Fruit fly (Drosophila melanogaster): ENCODE results near the gene Acbp1.

Gene Acbp1

DNA sequence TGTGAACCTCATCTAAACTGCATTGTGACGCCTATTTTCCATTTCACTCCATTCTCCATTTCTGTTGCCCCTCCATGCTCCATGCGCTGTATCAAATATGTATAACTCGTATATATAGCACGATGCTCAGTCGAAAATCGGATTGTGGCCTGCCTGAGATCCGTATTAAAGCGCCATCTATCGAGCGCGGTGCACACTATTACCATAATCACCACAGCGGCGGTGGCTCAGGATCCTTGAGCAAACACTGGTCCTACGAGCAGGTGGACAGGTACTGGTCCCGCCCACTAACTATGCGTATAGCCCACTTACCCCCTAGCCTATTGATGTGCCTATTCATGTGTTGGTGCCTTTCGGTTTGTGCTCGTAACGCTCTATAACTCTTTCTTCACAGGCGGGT is 22.8 kb upstream of the Acbp1 start (continued):
- no peak for TF ChIP-seq CG7963 (GFP tag; IDR thresholded peaks at IDR 0.05; ENCODE audit: partially characterized antibody)
- no peak for TF ChIP-seq CG16863 (GFP tag; optimal IDR thresholded peaks at IDR 0.05)
- TF ChIP-seq fd96Cb (tag; optimal IDR thresholded peaks at IDR 0.05): no peak
- no peak for TF ChIP-seq NK7.1 (GFP tag; optimal IDR thresholded peaks at IDR 0.05)

DNA sequence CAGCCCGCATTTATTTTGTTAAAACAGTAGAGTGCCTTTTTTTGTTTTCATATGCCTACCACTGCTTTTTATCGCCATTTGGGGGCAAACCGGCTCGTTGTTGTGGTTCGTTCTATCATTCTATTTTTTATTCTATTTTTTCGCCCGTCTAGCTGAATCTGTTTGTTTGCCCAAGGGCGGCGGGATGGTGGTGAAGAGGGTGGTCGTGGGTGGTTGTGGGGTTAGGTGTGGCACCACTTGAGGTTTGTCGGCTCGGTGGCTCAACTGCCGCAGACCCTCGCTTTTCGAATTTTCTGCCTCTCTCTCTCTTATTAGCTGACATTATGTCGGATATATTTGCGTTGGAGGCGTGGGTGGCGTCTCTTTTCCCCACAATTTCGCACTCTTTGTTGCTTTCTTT is 9.3 kb upstream of the Acbp1 start:
- peak; percentile 2 for TF ChIP-seq B-H2 (GFP tag; optimal IDR thresholded peaks at IDR 0.05)
- TF ChIP-seq rib (GFP tag; IDR thresholded peaks at IDR 0.05): peak; percentile 73; the same call in 1 of the 2 replicates
- TF ChIP-seq CG11456 (GFP tag; IDR thresholded peaks at IDR 0.05): no peak
- TF ChIP-seq CG10543 (GFP tag; optimal IDR thresholded peaks at IDR 0.05): peak; percentile 63
- no peak for TF ChIP-seq CG8478 (optimal IDR thresholded peaks at IDR 0.05)
- TF ChIP-seq crol (GFP tag; IDR thresholded peaks at IDR 0.05): peak; percentile 83
- TF ChIP-seq Fer3 (tag; optimal IDR thresholded peaks at IDR 0.05): no peak
- no peak for TF ChIP-seq sob (GFP tag; IDR thresholded peaks at IDR 0.05)
- no peak for TF ChIP-seq Ptx1 (GFP tag; IDR thresholded peaks at IDR 0.05)
- no peak for TF ChIP-seq CG13624 (GFP tag; optimal IDR thresholded peaks at IDR 0.05)
- 0 out of 4 replicates have a peak, but pooled peaks have one; percentile 64 for TF ChIP-seq chinmo (GFP tag; IDR thresholded peaks at IDR 0.05; ENCODE audit: partially characterized antibody)
- TF ChIP-seq scrt (GFP tag; optimal IDR thresholded peaks at IDR 0.05): no peak
- TF ChIP-seq CG32532 (GFP tag; IDR thresholded peaks at IDR 0.05): no peak
- TF ChIP-seq Doc2 (GFP tag; IDR thresholded peaks at IDR 0.05): no peak
- peak; percentile 79; the same call in 2 of the 3 replicates for TF ChIP-seq sr (GFP tag; IDR thresholded peaks at IDR 0.05)
- TF ChIP-seq CG4854 (GFP tag; optimal IDR thresholded peaks at IDR 0.05): no peak
- TF ChIP-seq HmgZ (tag; optimal IDR thresholded peaks at IDR 0.05): no peak
- TF ChIP-seq HLH4C (GFP tag; IDR thresholded peaks at IDR 0.05; ENCODE audit: partially characterized antibody): no peak
- 0 out of 2 replicates have a peak, but pooled peaks have one; percentile 7 for TF ChIP-seq Rfx (GFP tag; IDR thresholded peaks at IDR 0.05)
- TF ChIP-seq trem (tag; optimal IDR thresholded peaks at IDR 0.05): no peak
- no peak for TF ChIP-seq CG14014 (GFP tag; IDR thresholded peaks at IDR 0.05)
- no peak for TF ChIP-seq trh (GFP tag; optimal IDR thresholded peaks at IDR 0.05)
- TF ChIP-seq CG17568 (GFP tag; optimal IDR thresholded peaks at IDR 0.05): no peak
- no peak for TF ChIP-seq CG1832 (GFP tag; optimal IDR thresholded peaks at IDR 0.05)
- no peak for TF ChIP-seq CG6813 (GFP tag; optimal IDR thresholded peaks at IDR 0.05)
- no peak for TF ChIP-seq tgo (GFP tag; IDR thresholded peaks at IDR 0.05)
- peak; percentile 11 for TF ChIP-seq schlank (tag; optimal IDR thresholded peaks at IDR 0.05)
- no peak for TF ChIP-seq CG15601 (tag; optimal IDR thresholded peaks at IDR 0.05)
- no peak for TF ChIP-seq kay (GFP tag; optimal IDR thresholded peaks at IDR 0.05)
- TF ChIP-seq CG14710 (tag; optimal IDR thresholded peaks at IDR 0.05): no peak
- TF ChIP-seq fd3F (GFP tag; optimal IDR thresholded peaks at IDR 0.05): no peak
- TF ChIP-seq gsb (GFP tag; IDR thresholded peaks at IDR 0.05): no peak
- no peak for TF ChIP-seq grn (GFP tag; optimal IDR thresholded peaks at IDR 0.05)
- TF ChIP-seq cg (GFP tag; optimal IDR thresholded peaks at IDR 0.05): no peak
- TF ChIP-seq gcm (GFP tag; optimal IDR thresholded peaks at IDR 0.05): peak; percentile 79
- no peak for TF ChIP-seq CG10321 (GFP tag; IDR thresholded peaks at IDR 0.05)
- TF ChIP-seq CG7372 (GFP tag; IDR thresholded peaks at IDR 0.05): no peak
- TF ChIP-seq CG3407 (GFP tag; optimal IDR thresholded peaks at IDR 0.05): no peak
- no peak for TF ChIP-seq Spps (tag; optimal IDR thresholded peaks at IDR 0.05)
- peak; percentile 78 for TF ChIP-seq Med (GFP tag)
- TF ChIP-seq Nf-YA (GFP tag; IDR thresholded peaks at IDR 0.05): no peak
- TF ChIP-seq CG10565 (GFP tag; optimal IDR thresholded peaks at IDR 0.05): no peak
- no peak for TF ChIP-seq pros (GFP tag; optimal IDR thresholded peaks at IDR 0.05)
- TF ChIP-seq ERR (GFP tag; optimal IDR thresholded peaks at IDR 0.05): no peak
- no peak for TF ChIP-seq CG30020 (tag; optimal IDR thresholded peaks at IDR 0.05)
- TF ChIP-seq ftz-f1 (GFP tag; optimal IDR thresholded peaks at IDR 0.05): peak; percentile 69
- no peak for TF ChIP-seq Camta (GFP tag; optimal IDR thresholded peaks at IDR 0.05)

Measured in whole organism, embryonic.